Worm (Caenorhabditis elegans) whole organism, L1 larva: ENCODE measurements around the gene F10C2.5.
A peak's percentile ranks its signal among the peaks of the same experiment; 100 is the strongest.

Experiments used
- C34B4.2 ChIP-seq: sonication (generic microtip); optimal IDR thresholded peaks from 2 replicates; lab custom pipeline; 2017; ENCODE audit warnings: mild to moderate bottlenecking, missing genetic modification characterization, missing compliant biosample characterization
- F16B12.6 ChIP-seq: fragments of 150-350 bp; optimal IDR thresholded peaks from 2 replicates; lab custom pipeline; 2014; ENCODE audit warnings: missing biosample characterization, missing genetic modification characterization
- aha-1 ChIP-seq: fragments of 150-350 bp; optimal IDR thresholded peaks from 2 replicates; lab custom pipeline; 2014; ENCODE audit warnings: missing biosample characterization, missing genetic modification characterization
- aly-2 ChIP-seq: fragments of 150-350 bp; optimal IDR thresholded peaks from 2 replicates; lab custom pipeline; 2014; ENCODE audit warnings: missing biosample characterization, missing genetic modification characterization
- ama-1 ChIP-seq: fragments of 150-350 bp; optimal IDR thresholded peaks from 2 replicates; lab custom pipeline; 2014
- blmp-1 ChIP-seq: fragments of 150-350 bp; optimal IDR thresholded peaks from 2 replicates; lab custom pipeline; 2014; ENCODE audit warnings: missing biosample characterization, missing genetic modification characterization
- ceh-8 ChIP-seq: fragments of 200-800 bp; sonication (Bioruptor generic); optimal IDR thresholded peaks from 2 replicates; lab custom pipeline; 2018; ENCODE audit warnings: mild to moderate bottlenecking, missing genetic modification characterization, moderate library complexity, missing compliant biosample characterization
- ceh-82 ChIP-seq, 3 experiments: fragments of 150-350 bp in 1 of 3; sonication (generic microtip) in 2 of 3; optimal IDR thresholded peaks; 2 replicates each; lab custom pipeline; 2014 to 2017; ENCODE audit warnings: missing biosample characterization in 3 of 3, missing genetic modification characterization in 3 of 3
- ceh-88 ChIP-seq: fragments of 200-800 bp; sonication (Bioruptor generic); IDR thresholded peaks from 2 replicates; pipeline ENCODE4 v1.3.6; 2022; ENCODE audit warnings: missing genetic modification characterization, missing compliant biosample characterization
- ceh-90 ChIP-seq: sonication (generic microtip); optimal IDR thresholded peaks from 2 replicates; lab custom pipeline; 2016; ENCODE audit warnings: missing genetic modification characterization, missing compliant biosample characterization
- efl-1 ChIP-seq, 4 experiments: fragments of 150-350 bp; optimal IDR thresholded peaks in 3 of 4; peaks in 1 of 4; 1 replicate in 1 of 4; 2 replicates in 3 of 4; lab custom pipeline; 2014; ENCODE audit warnings: missing biosample characterization in 2 of 4, missing genetic modification characterization in 2 of 4, missing genetic modification reagents in 2 of 4
- efl-3 ChIP-seq: fragments of 200-800 bp; sonication (Bioruptor generic); optimal IDR thresholded peaks from 2 replicates; lab custom pipeline; 2018; ENCODE audit warnings: mild to moderate bottlenecking, missing genetic modification characterization, missing compliant biosample characterization
- egl-13 ChIP-seq: sonication (generic microtip); optimal IDR thresholded peaks from 2 replicates; lab custom pipeline; 2016; ENCODE audit warnings: missing genotype, missing genetic modification reagents, missing genetic modification characterization, missing compliant biosample characterization
- egl-27 ChIP-seq, 2 experiments: fragments of 150-350 bp in 1 of 2; sonication (generic microtip); optimal IDR thresholded peaks; 3 replicates each; lab custom pipeline; 2017 to 2018; ENCODE audit warnings: missing biosample characterization in 2 of 2, missing genetic modification characterization in 2 of 2, missing genetic modification reagents in 2 of 2
- elt-2 ChIP-seq: sonication (generic microtip); optimal IDR thresholded peaks from 2 replicates; lab custom pipeline; 2016; ENCODE audit warnings: missing genetic modification characterization, mild to moderate bottlenecking, inconsistent platforms, missing compliant biosample characterization, missing genetic modification reagents
- ets-5 ChIP-seq: fragments of 200-800 bp; sonication (Bioruptor generic); IDR thresholded peaks from 2 replicates; pipeline ENCODE4 v1.3.6; 2022; ENCODE audit warnings: missing genetic modification characterization, missing compliant biosample characterization
- fkh-4 ChIP-seq: sonication (generic microtip); optimal IDR thresholded peaks from 2 replicates; lab custom pipeline; 2016; ENCODE audit warnings: missing compliant biosample characterization, missing genetic modification characterization, borderline replicate concordance
- fos-1 ChIP-seq: fragments of 150-350 bp; optimal IDR thresholded peaks from 2 replicates; lab custom pipeline; 2014; ENCODE audit warnings: missing biosample characterization, missing genetic modification characterization
- grh-1 ChIP-seq: fragments of 200-800 bp; sonication (Bioruptor generic); IDR thresholded peaks from 2 replicates; pipeline ENCODE4 v1.3.6; 2022; ENCODE audit warnings: missing genetic modification reagents, missing genetic modification characterization, missing compliant biosample characterization
- hlh-4 ChIP-seq: sonication (generic microtip); optimal IDR thresholded peaks from 2 replicates; lab custom pipeline; 2016; ENCODE audit warnings: mild to moderate bottlenecking, missing genetic modification characterization, missing compliant biosample characterization
- isw-1 ChIP-seq: fragments of 200-800 bp; sonication (Bioruptor generic); IDR thresholded peaks from 2 replicates; pipeline ENCODE4 v1.3.6; 2022; ENCODE audit warnings: missing genetic modification characterization, missing compliant biosample characterization
- lin-14 ChIP-seq: fragments of 200-800 bp; sonication (Bioruptor generic); optimal IDR thresholded peaks from 2 replicates; lab custom pipeline; 2018; ENCODE audit warnings: mild to moderate bottlenecking, missing genetic modification characterization, moderate library complexity, missing compliant biosample characterization
- lin-15B ChIP-seq: fragments of 150-350 bp; sonication (generic microtip); optimal IDR thresholded peaks from 3 replicates; lab custom pipeline; 2014; ENCODE audit warnings: missing biosample characterization, missing genetic modification characterization
- lir-3 ChIP-seq: sonication (generic microtip); optimal IDR thresholded peaks from 2 replicates; lab custom pipeline; 2016; ENCODE audit warnings: mild to moderate bottlenecking, missing genetic modification characterization, moderate library complexity, missing compliant biosample characterization; ENCODE audit not compliant: poor library complexity
- mdl-1 ChIP-seq, 2 experiments: fragments of 150-350 bp; optimal IDR thresholded peaks; 2 replicates each; lab custom pipeline; 2014 to 2017; ENCODE audit warnings: missing biosample characterization in 2 of 2, missing genetic modification characterization in 2 of 2, inconsistent platforms in 1 of 2
- mef-2 ChIP-seq: fragments of 150-350 bp; optimal IDR thresholded peaks from 2 replicates; lab custom pipeline; 2014; ENCODE audit warnings: missing biosample characterization, missing genetic modification characterization
- mep-1 ChIP-seq: fragments of 150-350 bp; optimal IDR thresholded peaks from 2 replicates; lab custom pipeline; 2014; ENCODE audit warnings: missing biosample characterization, missing genetic modification characterization
- nhr-11 ChIP-seq: fragments of 150-350 bp; optimal IDR thresholded peaks from 2 replicates; lab custom pipeline; 2014; ENCODE audit warnings: missing biosample characterization, missing genetic modification characterization
- nhr-12 ChIP-seq: sonication (generic microtip); optimal IDR thresholded peaks from 2 replicates; lab custom pipeline; 2017; ENCODE audit warnings: missing biosample characterization, missing genetic modification characterization
- nhr-19 ChIP-seq: fragments of 200-800 bp; sonication (Bioruptor generic); conservative IDR thresholded peaks from 2 replicates; pipeline ENCODE4 v1.3.6; 2022; ENCODE audit warnings: missing genetic modification characterization, missing compliant biosample characterization
- nhr-20 ChIP-seq: sonication (generic microtip); optimal IDR thresholded peaks from 2 replicates; lab custom pipeline; 2016; ENCODE audit warnings: mild to moderate bottlenecking, missing genetic modification characterization, missing compliant biosample characterization
- nhr-28 ChIP-seq: fragments of 150-350 bp; optimal IDR thresholded peaks from 2 replicates; lab custom pipeline; 2014; ENCODE audit warnings: missing biosample characterization, missing genetic modification characterization
- nhr-47 ChIP-seq: sonication (generic microtip); optimal IDR thresholded peaks from 2 replicates; lab custom pipeline; 2016; ENCODE audit warnings: mild to moderate bottlenecking, missing genetic modification characterization, moderate library complexity, missing compliant biosample characterization
- nhr-71 ChIP-seq: sonication (generic microtip); optimal IDR thresholded peaks from 2 replicates; lab custom pipeline; 2016; ENCODE audit warnings: mild to moderate bottlenecking, missing genetic modification characterization, moderate library complexity, missing compliant biosample characterization
- nhr-76 ChIP-seq: sonication (generic microtip); optimal IDR thresholded peaks from 2 replicates; lab custom pipeline; 2017; ENCODE audit warnings: missing biosample characterization, missing genetic modification characterization
- pqm-1 ChIP-seq: sonication (generic microtip); optimal IDR thresholded peaks from 3 replicates; lab custom pipeline; 2017; ENCODE audit warnings: missing biosample characterization, missing genetic modification characterization
- rnt-1 ChIP-seq: sonication (generic microtip); optimal IDR thresholded peaks from 2 replicates; lab custom pipeline; 2016; ENCODE audit warnings: mild to moderate bottlenecking, missing genetic modification characterization, moderate library complexity, missing compliant biosample characterization
- sup-37 ChIP-seq: fragments of 200-800 bp; sonication (Bioruptor generic); optimal IDR thresholded peaks from 2 replicates; lab custom pipeline; 2018; ENCODE audit warnings: mild to moderate bottlenecking, missing genetic modification characterization, missing compliant biosample characterization
- tlp-1 ChIP-seq: fragments of 150-350 bp; optimal IDR thresholded peaks from 2 replicates; lab custom pipeline; 2014; ENCODE audit warnings: missing biosample characterization, missing genetic modification characterization
- unc-130 ChIP-seq: fragments of 150-350 bp; optimal IDR thresholded peaks from 2 replicates; lab custom pipeline; 2017; ENCODE audit warnings: missing biosample characterization, missing genetic modification characterization, inconsistent platforms
- unc-62 ChIP-seq: fragments of 150-350 bp; optimal IDR thresholded peaks from 2 replicates; lab custom pipeline; 2014; ENCODE audit warnings: missing biosample characterization, missing genetic modification reagents, missing genetic modification characterization
- unc-86 ChIP-seq: sonication (generic microtip); optimal IDR thresholded peaks from 2 replicates; lab custom pipeline; 2016; ENCODE audit warnings: missing genetic modification characterization, missing compliant biosample characterization
- zip-4 ChIP-seq: fragments of 200-800 bp; sonication (Bioruptor generic); optimal IDR thresholded peaks from 2 replicates; lab custom pipeline; 2018; ENCODE audit warnings: mild to moderate bottlenecking, missing genetic modification characterization, moderate library complexity, missing compliant biosample characterization
- ztf-4 ChIP-seq: fragments of 150-350 bp; optimal IDR thresholded peaks from 2 replicates; lab custom pipeline; 2014; ENCODE audit warnings: missing biosample characterization, missing genetic modification characterization

F10C2.5 gene

ce11 chrV:12045132-12045531, at the start of gene F10C2.5:
F10C2.5 (plus strand) TSS chrV:12045432.
- TF ChIP-seq ztf-4 (tag; lab: Kevin White, UChicago): no peak
- TF ChIP-seq pqm-1 (tag; lab: Kevin White, UChicago): no peak
- TF ChIP-seq efl-3 (GFP tag; lab: Kevin White, UChicago): no peak
- TF ChIP-seq egl-27 (tag; optimal IDR thresholded peaks at IDR 0.05; lab: Kevin White, UChicago): no peak
- TF ChIP-seq blmp-1 (tag; lab: Kevin White, UChicago): no peak
- no peak for TF ChIP-seq aly-2 (tag; lab: Kevin White, UChicago)
- no peak for TF ChIP-seq nhr-19 (GFP tag; lab: Robert Waterston, UW)
- no peak for TF ChIP-seq mep-1

ce11 chrV:11995862-11996261, 49.4 kb upstream of the F10C2.5 start, which contains the start of gene C52E4.12:
C52E4.12 (plus strand) TSS chrV:11996162.
- no peak for TF ChIP-seq pqm-1 (tag; lab: Kevin White, UChicago)
- no peak for TF ChIP-seq nhr-47
- no peak for TF ChIP-seq rnt-1 (tag; lab: Kevin White, UChicago)
- no peak for TF ChIP-seq nhr-76 (tag; lab: Kevin White, UChicago)
- TF ChIP-seq tlp-1: no peak
- no peak for TF ChIP-seq elt-2
- TF ChIP-seq, all 84 proteins: peak for 0

- no peak for TF ChIP-seq grh-1 (GFP tag; lab: Robert Waterston, UW)
- TF ChIP-seq ceh-8 (GFP tag; lab: Kevin White, UChicago): no peak
- peak; percentile 50 for TF ChIP-seq egl-13 (tag; lab: Kevin White, UChicago)
- no peak for TF ChIP-seq lin-14 (GFP tag; lab: Kevin White, UChicago)
- no peak for TF ChIP-seq lin-15B (tag; lab: Kevin White, UChicago)
These were observed 47.8 kb upstream of the F10C2.5 start for ce11 chrV:11997403-11997802.

ce11 chrV:12001747-12002456, 43.3 kb upstream of the F10C2.5 start, which contains the start of gene gcy-33:
gcy-33 (minus strand) TSS chrV:12001797.
- TF ChIP-seq zip-4 (peak; percentile 56), ets-5 (no peak), C34B4.2 (tag; lab: Kevin White, UChicago) (no peak), ceh-82 (tag; optimal IDR thresholded peaks at IDR 0.05; lab: Kevin White, UChicago) (peak; percentile 49 to 71 (median 67)), fkh-4 (tag; lab: Kevin White, UChicago) (no peak), egl-27 (tag; optimal IDR thresholded peaks at IDR 0.05; lab: Kevin White, UChicago) (no peak), efl-3 (GFP tag; lab: Kevin White, UChicago) (no peak), unc-86 (tag; lab: Kevin White, UChicago) (peak; percentile 84), ceh-8 (GFP tag; lab: Kevin White, UChicago) (peak; percentile 75), efl-1 (optimal IDR thresholded peaks at IDR 0.05; lab: Kevin White, UChicago) (peak; percentile 64 to 73), efl-1 (GFP tag; optimal IDR thresholded peaks at IDR 0.05 in 1 of 2; lab: Kevin White, UChicago) (peak; percentile 48 to 97), nhr-11 (tag; lab: Kevin White, UChicago) (peak; percentile 33), sup-37 (GFP tag; lab: Kevin White, UChicago) (no peak), nhr-20 (tag; lab: Kevin White, UChicago) (peak; percentile 94), mdl-1 (tag; optimal IDR thresholded peaks at IDR 0.05; lab: Kevin White, UChicago) (peak in 1 of 2 experiments; percentile 79), nhr-12 (no peak), ceh-88 (GFP tag; lab: Robert Waterston, UW) (0 out of 2 replicates have a peak, but pooled peaks have one; percentile 30), mef-2 (tag; lab: Kevin White, UChicago) (no peak), nhr-19 (GFP tag; lab: Robert Waterston, UW) (peak; percentile 80), unc-62 (no peak), nhr-28 (tag; lab: Kevin White, UChicago) (no peak), egl-13 (tag; lab: Kevin White, UChicago) (peak; percentile 87), fos-1 (tag; lab: Kevin White, UChicago) (peak; percentile 35), lir-3 (tag; lab: Kevin White, UChicago) (peak; percentile 56), ceh-90 (tag; lab: Kevin White, UChicago) (no peak), F16B12.6 (tag; lab: Kevin White, UChicago) (peak; percentile 25), isw-1 (GFP tag; lab: Robert Waterston, UW) (no peak), unc-130 (peak; percentile 48), nhr-71 (peak; percentile 87), aha-1 (tag; lab: Kevin White, UChicago) (no peak), nhr-47 (peak; percentile 92), ama-1 (lab: Kevin White, UChicago) (no peak), blmp-1 (tag; lab: Kevin White, UChicago) (peak; percentile 46), hlh-4 (tag; lab: Kevin White, UChicago) (no peak), lin-14 (GFP tag; lab: Kevin White, UChicago) (peak; percentile 81)
